Fruit fly (Drosophila melanogaster) whole organism, prepupa: Measurements from ENCODE around the gene pck.

ENCODE experiments used
- CG10631 ChIP-seq: fragments of 200-800 bp; sonication (Bioruptor generic); optimal IDR thresholded peaks from 2 replicates; lab custom pipeline; 2016; ENCODE audit warnings: missing biosample characterization, missing genetic modification characterization
- CG10669 ChIP-seq: fragments of 200-800 bp; sonication (Bioruptor generic); optimal IDR thresholded peaks from 3 replicates; lab custom pipeline; 2018; ENCODE audit warnings: missing biosample characterization, mild to moderate bottlenecking, missing genetic modification characterization, moderate library complexity
- CG11294 ChIP-seq: fragments of 200-800 bp; sonication (Bioruptor generic); IDR thresholded peaks from 2 replicates; pipeline ENCODE4 v1.3.6; 2022; ENCODE audit warnings: missing biosample characterization, missing genetic modification characterization
- CG11902 ChIP-seq: fragments of 200-800 bp; sonication (Bioruptor generic); optimal IDR thresholded peaks from 3 replicates; lab custom pipeline; 2016; ENCODE audit warnings: missing biosample characterization, missing genetic modification characterization
- CG15336 ChIP-seq: fragments of 200-800 bp; sonication (Bioruptor generic); IDR thresholded peaks from 2 replicates; pipeline ENCODE4 v1.3.6; 2022; ENCODE audit warnings: missing biosample characterization, missing genetic modification characterization
- CG1621 ChIP-seq: fragments of 200-800 bp; sonication (Bioruptor generic); optimal IDR thresholded peaks from 3 replicates; lab custom pipeline; 2018; ENCODE audit warnings: missing biosample characterization, mild to moderate bottlenecking, missing genetic modification characterization
- CG16779 ChIP-seq: fragments of 200-800 bp; sonication (Bioruptor generic); optimal IDR thresholded peaks from 3 replicates; lab custom pipeline; 2017; ENCODE audit warnings: missing biosample characterization, mild to moderate bottlenecking, missing genetic modification characterization
- CG3032 ChIP-seq: fragments of 200-800 bp; optimal IDR thresholded peaks from 2 replicates; lab custom pipeline; 2019; ENCODE audit warnings: missing biosample characterization, mild to moderate bottlenecking, missing genetic modification characterization, moderate library complexity
- CG31627 ChIP-seq: fragments of 200-800 bp; sonication (Bioruptor generic); optimal IDR thresholded peaks from 3 replicates; lab custom pipeline; 2016; ENCODE audit warnings: missing biosample characterization, missing genetic modification characterization
- CG32006 ChIP-seq: fragments of 200-800 bp; sonication (Bioruptor generic); optimal IDR thresholded peaks from 3 replicates; lab custom pipeline; 2017; ENCODE audit warnings: missing biosample characterization, mild to moderate bottlenecking, missing genetic modification characterization
- CG4318 ChIP-seq: fragments of 200-800 bp; sonication (Bioruptor generic); optimal IDR thresholded peaks from 3 replicates; lab custom pipeline; 2017; ENCODE audit warnings: missing biosample characterization, mild to moderate bottlenecking, missing genetic modification characterization
- CG6276 ChIP-seq: fragments of 200-800 bp; sonication (Bioruptor generic); optimal IDR thresholded peaks from 2 replicates; lab custom pipeline; 2017; ENCODE audit warnings: missing biosample characterization, mild to moderate bottlenecking, missing genetic modification characterization
- CG6808 ChIP-seq: fragments of 200-800 bp; sonication (Bioruptor generic); optimal IDR thresholded peaks from 3 replicates; lab custom pipeline; 2017; ENCODE audit warnings: missing biosample characterization, missing genetic modification characterization, mild to moderate bottlenecking, moderate library complexity, missing genetic modification reagents
- CG7368 ChIP-seq: fragments of 200-800 bp; sonication (Bioruptor generic); optimal IDR thresholded peaks from 3 replicates; lab custom pipeline; 2016; ENCODE audit warnings: missing biosample characterization, missing genetic modification characterization
- CG8632 ChIP-seq: fragments of 200-800 bp; sonication (Bioruptor generic); optimal IDR thresholded peaks from 3 replicates; lab custom pipeline; 2016; ENCODE audit warnings: missing biosample characterization, missing genetic modification characterization
- CG9139 ChIP-seq: fragments of 200-800 bp; sonication (Bioruptor generic); optimal IDR thresholded peaks from 3 replicates; lab custom pipeline; 2017; ENCODE audit warnings: missing biosample characterization, mild to moderate bottlenecking, missing genetic modification characterization
- Eip75B ChIP-seq: fragments of 200-800 bp; sonication (Bioruptor generic); optimal IDR thresholded peaks from 3 replicates; lab custom pipeline; 2016; ENCODE audit warnings: missing biosample characterization, missing genetic modification characterization
- Eip78C ChIP-seq: fragments of 200-800 bp; sonication (Bioruptor generic); peaks from one replicate; lab custom pipeline; 2016; ENCODE audit warnings: missing biosample characterization, missing genetic modification characterization
- Eip93F ChIP-seq: fragments of 200-800 bp; sonication (Bioruptor generic); optimal IDR thresholded peaks from 2 replicates; lab custom pipeline; 2016; ENCODE audit warnings: missing biosample characterization, mild to moderate bottlenecking, missing genetic modification characterization
- Gug ChIP-seq: fragments of 200-800 bp; sonication (Bioruptor generic); IDR thresholded peaks from 2 replicates; pipeline ENCODE4 v1.3.6; 2022; ENCODE audit warnings: missing biosample characterization, missing genetic modification characterization
- Hr38 ChIP-seq: sonication (Bioruptor generic); optimal IDR thresholded peaks from 2 replicates; lab custom pipeline; 2016; ENCODE audit warnings: missing biosample characterization, missing genetic modification characterization
- Hr39 ChIP-seq: fragments of 200-800 bp; sonication (Bioruptor generic); optimal IDR thresholded peaks from 2 replicates; lab custom pipeline; 2016; ENCODE audit warnings: missing biosample characterization, missing genetic modification characterization
- Hr4 ChIP-seq: fragments of 200-800 bp; sonication (Bioruptor generic); optimal IDR thresholded peaks from 3 replicates; lab custom pipeline; 2016; ENCODE audit warnings: missing biosample characterization, missing genetic modification characterization
- Met ChIP-seq: fragments of 200-800 bp; sonication (Bioruptor generic); optimal IDR thresholded peaks from 3 replicates; lab custom pipeline; 2016; ENCODE audit warnings: missing biosample characterization, missing genetic modification characterization
- OdsH ChIP-seq: fragments of 200-800 bp; sonication (Bioruptor generic); optimal IDR thresholded peaks from 3 replicates; lab custom pipeline; 2016; ENCODE audit warnings: missing biosample characterization, missing genetic modification characterization
- Smox ChIP-seq: fragments of 200-800 bp; sonication (Bioruptor generic); optimal IDR thresholded peaks from 3 replicates; lab custom pipeline; 2016; ENCODE audit warnings: missing biosample characterization, missing genetic modification characterization
- Sox102F ChIP-seq: fragments of 200-800 bp; sonication (Bioruptor generic); optimal IDR thresholded peaks from 2 replicates; lab custom pipeline; 2016; ENCODE audit warnings: missing biosample characterization, mild to moderate bottlenecking, missing genetic modification characterization
- Sox14 ChIP-seq: fragments of 200-800 bp; sonication (Bioruptor generic); optimal IDR thresholded peaks from 3 replicates; lab custom pipeline; 2016; ENCODE audit warnings: missing biosample characterization, missing genetic modification characterization
- Sox15 ChIP-seq: fragments of 200-800 bp; sonication (Bioruptor generic); optimal IDR thresholded peaks from 3 replicates; lab custom pipeline; 2016; ENCODE audit warnings: missing biosample characterization, missing genetic modification characterization
- acj6 ChIP-seq: fragments of 200-800 bp; sonication (Bioruptor generic); optimal IDR thresholded peaks from 3 replicates; lab custom pipeline; 2016; ENCODE audit warnings: missing biosample characterization, missing genetic modification characterization
- cyc ChIP-seq: fragments of 200-800 bp; sonication (Bioruptor generic); optimal IDR thresholded peaks from 3 replicates; lab custom pipeline; 2016; ENCODE audit warnings: missing biosample characterization, missing genetic modification characterization
- dac ChIP-seq: fragments of 200-800 bp; sonication (Bioruptor generic); optimal IDR thresholded peaks from 2 replicates; lab custom pipeline; 2017; ENCODE audit warnings: missing biosample characterization, mild to moderate bottlenecking, missing genetic modification characterization
- eg ChIP-seq: fragments of 200-800 bp; sonication (Bioruptor generic); IDR thresholded peaks from 3 replicates; pipeline ENCODE4 v1.3.6; 2022; ENCODE audit warnings: missing biosample characterization, missing genetic modification characterization
- esn ChIP-seq: fragments of 200-800 bp; sonication (Bioruptor generic); optimal IDR thresholded peaks from 2 replicates; lab custom pipeline; 2016; ENCODE audit warnings: missing biosample characterization, mild to moderate bottlenecking, missing genetic modification characterization, moderate library complexity
- fd59A ChIP-seq: fragments of 200-800 bp; sonication (Bioruptor generic); optimal IDR thresholded peaks from 2 replicates; lab custom pipeline; 2017; ENCODE audit warnings: missing biosample characterization, mild to moderate bottlenecking, missing genetic modification characterization, missing genetic modification reagents
- fd85E ChIP-seq: fragments of 200-800 bp; sonication (Bioruptor generic); optimal IDR thresholded peaks from 3 replicates; lab custom pipeline; 2016; ENCODE audit warnings: missing biosample characterization, missing genetic modification characterization
- fkh ChIP-seq: fragments of 200-800 bp; sonication (Bioruptor generic); optimal IDR thresholded peaks from 3 replicates; lab custom pipeline; 2017; ENCODE audit warnings: missing biosample characterization, mild to moderate bottlenecking, missing genetic modification characterization, moderate library complexity
- lz ChIP-seq: fragments of 200-800 bp; sonication (Bioruptor generic); optimal IDR thresholded peaks from 3 replicates; lab custom pipeline; 2016; ENCODE audit warnings: missing biosample characterization, missing genetic modification characterization
- pdm3 ChIP-seq: fragments of 200-800 bp; sonication (Bioruptor generic); optimal IDR thresholded peaks from 3 replicates; lab custom pipeline; 2016; ENCODE audit warnings: missing biosample characterization, missing genetic modification characterization
- salr ChIP-seq, 2 experiments: fragments of 200-800 bp; sonication (Bioruptor generic); optimal IDR thresholded peaks; 3 replicates each; lab custom pipeline; 2016 to 2018; ENCODE audit warnings: missing biosample characterization in 2 of 2, missing genetic modification characterization in 2 of 2, mild to moderate bottlenecking in 1 of 2
- spab ChIP-seq: fragments of 200-800 bp; sonication (Bioruptor generic); optimal IDR thresholded peaks from 2 replicates; lab custom pipeline; 2017; ENCODE audit warnings: missing biosample characterization, mild to moderate bottlenecking, missing genetic modification characterization, missing genetic modification reagents
- ss ChIP-seq, 2 experiments: fragments of 200-800 bp; sonication (Bioruptor generic); optimal IDR thresholded peaks; 2 replicates in 1 of 2; 3 replicates in 1 of 2; lab custom pipeline; 2017 to 2018; ENCODE audit warnings: mild to moderate bottlenecking in 2 of 2, missing biosample characterization in 2 of 2, missing genetic modification characterization in 2 of 2, moderate library complexity in 1 of 2
- svp ChIP-seq: fragments of 200-800 bp; sonication (Bioruptor generic); peaks from one replicate; lab custom pipeline; 2016; ENCODE audit warnings: missing biosample characterization, missing genetic modification characterization
- topi ChIP-seq: fragments of 200-800 bp; sonication (Bioruptor generic); optimal IDR thresholded peaks from 3 replicates; lab custom pipeline; 2016; ENCODE audit warnings: missing biosample characterization, missing genetic modification characterization

pck gene

dm6 chrX:1478276-1479122 is 8.0 kb downstream of the pck start, which contains the start of gene rush (continued):
- TF ChIP-seq fd59A (GFP tag; lab: Kevin White, UChicago) (no peak), Eip93F (GFP tag; lab: Kevin White, UChicago) (no peak), CG11902 (GFP tag; lab: Kevin White, UChicago) (peak; percentile 17), lz (GFP tag; lab: Kevin White, UChicago) (peak; percentile 30), spab (GFP tag; lab: Kevin White, UChicago) (no peak), CG15336 (GFP tag; lab: Robert Waterston, UW) (0 out of 2 replicates have a peak, but pooled peaks have one; percentile 16), CG4318 (GFP tag; lab: Kevin White, UChicago) (no peak), Eip75B (GFP tag; lab: Kevin White, UChicago) (peak; percentile 25), CG32006 (GFP tag; lab: Kevin White, UChicago) (peak; percentile 34), pdm3 (GFP tag; lab: Kevin White, UChicago) (no peak), CG7368 (GFP tag; lab: Kevin White, UChicago) (no peak), CG3032 (tag; lab: Kevin White, UChicago) (peak; percentile 22), CG6808 (GFP tag; lab: Kevin White, UChicago) (peak; percentile 19), CG16779 (tag; lab: Kevin White, UChicago) (no peak), Hr38 (no peak), CG6276 (GFP tag; lab: Kevin White, UChicago) (no peak), eg (GFP tag; lab: Robert Waterston, UW) (peak; percentile 36; the same call in 1 of the 3 replicates), Sox102F (GFP tag; lab: Kevin White, UChicago) (no peak), CG10669 (no peak), acj6 (GFP tag; lab: Kevin White, UChicago) (peak; percentile 44), CG11294 (no peak), Met (GFP tag; lab: Kevin White, UChicago) (no peak), topi (peak; percentile 44)

dm6 chrX:1480426-1480825 is 10.0 kb downstream of the pck start:
- TF ChIP-seq Sox14 = no peak
- TF ChIP-seq Sox15 (GFP tag; lab: Kevin White, UChicago) = no peak
- no peak for TF ChIP-seq fd85E (GFP tag; lab: Kevin White, UChicago)
- peak; percentile 57 for TF ChIP-seq svp (GFP tag; lab: Kevin White, UChicago)

- peak; percentile 66 for TF ChIP-seq esn (GFP tag; lab: Kevin White, UChicago)
- peak; percentile 14; the same call in 1 of the 2 replicates for TF ChIP-seq CG15336 (GFP tag; lab: Robert Waterston, UW)
- no peak for TF ChIP-seq Hr38
- TF ChIP-seq Eip78C (GFP tag; lab: Kevin White, UChicago) = peak; percentile 90
- peak; percentile 70 to 76 for TF ChIP-seq ss (GFP tag; optimal IDR thresholded peaks at IDR 0.05; lab: Kevin White, UChicago)
- peak; percentile 34 for TF ChIP-seq fd85E (GFP tag; lab: Kevin White, UChicago)
- TF ChIP-seq CG11294 = no peak
- TF ChIP-seq pdm3 (GFP tag; lab: Kevin White, UChicago) = peak; percentile 34
- TF ChIP-seq fkh = peak; percentile 35
- TF ChIP-seq cyc (GFP tag; lab: Kevin White, UChicago) = peak; percentile 58
- peak; percentile 61 for TF ChIP-seq CG9139 (GFP tag; lab: Kevin White, UChicago)
- peak; percentile 31 for TF ChIP-seq Hr39
- TF ChIP-seq Hr4 (GFP tag; lab: Kevin White, UChicago) = no peak
- TF ChIP-seq CG8632 (GFP tag; lab: Kevin White, UChicago) = peak; percentile 28
- TF ChIP-seq acj6 (GFP tag; lab: Kevin White, UChicago) = peak; percentile 12
- peak; percentile 51 for TF ChIP-seq dac (GFP tag; lab: Kevin White, UChicago)
- TF ChIP-seq Sox14 = peak; percentile 56
- TF ChIP-seq Smox (GFP tag; lab: Kevin White, UChicago) = peak; percentile 31
- TF ChIP-seq CG31627 = peak; percentile 25
- peak; percentile 57; the same call in 2 of the 3 replicates for TF ChIP-seq eg (GFP tag; lab: Robert Waterston, UW)
- peak; percentile 26 for TF ChIP-seq OdsH
- TF ChIP-seq CG4318 (GFP tag; lab: Kevin White, UChicago) = no peak
- TF ChIP-seq salr (GFP tag; optimal IDR thresholded peaks at IDR 0.05; lab: Kevin White, UChicago) = peak in 1 of 2 experiments; percentile 37
- peak; percentile 86 for TF ChIP-seq CG1621
- no peak for TF ChIP-seq CG10631 (GFP tag; lab: Kevin White, UChicago)
- no peak for TF ChIP-seq Gug
- peak; percentile 65 for TF ChIP-seq svp (GFP tag; lab: Kevin White, UChicago)
Observed at dm6 chrX:1482840-1483518, 12.5 kb downstream of the pck start, which contains the start of the genes sta and inc. sta (minus strand) TSS chrX:1483413. inc (plus strand) TSS chrX:1483479.
